Worm (Caenorhabditis elegans) whole organism, L4 larva: Measurements from ENCODE around the gene snb-1.
A peak's percentile ranks its signal among the peaks of the same experiment; 100 is the strongest.

Experiments used
- D1046.2 ChIP-seq: fragments of 200-800 bp; sonication (Bioruptor generic); IDR thresholded peaks from 2 replicates; pipeline ENCODE4 v1.3.6; 2022; ENCODE audit warnings: missing genetic modification characterization, missing compliant biosample characterization
- R02D3.7 ChIP-seq: fragments of 150-350 bp; sonication (generic microtip); optimal IDR thresholded peaks from 3 replicates; lab custom pipeline; 2014; ENCODE audit warnings: missing biosample characterization, missing genetic modification characterization
- attf-4 ChIP-seq: sonication (generic microtip); optimal IDR thresholded peaks from 3 replicates; lab custom pipeline; 2017; ENCODE audit warnings: missing biosample characterization, missing genetic modification characterization
- daf-16 ChIP-seq, 3 experiments: sonication (generic microtip); optimal IDR thresholded peaks; 2 replicates each; lab custom pipeline; 2016 to 2017; ENCODE audit warnings: missing genetic modification characterization in 3 of 3, missing genetic modification reagents in 3 of 3, mild to moderate bottlenecking in 2 of 3, missing compliant biosample characterization in 2 of 3, missing biosample characterization in 1 of 3, moderate library complexity in 1 of 3
- dmd-6 ChIP-seq: fragments of 200-800 bp; sonication (Bioruptor generic); IDR thresholded peaks from 2 replicates; pipeline ENCODE4 v1.3.6; 2022; ENCODE audit warnings: missing genetic modification reagents, missing genetic modification characterization, missing compliant biosample characterization
- dpl-1 ChIP-seq: fragments of 150-350 bp; optimal IDR thresholded peaks from 2 replicates; lab custom pipeline; 2014; ENCODE audit warnings: missing biosample characterization, missing genetic modification reagents, missing genetic modification characterization
- dve-1 ChIP-seq: sonication (generic microtip); optimal IDR thresholded peaks from 2 replicates; lab custom pipeline; 2017; ENCODE audit warnings: antibody characterized with exemption, mild to moderate bottlenecking, missing genetic modification characterization, missing compliant biosample characterization; ENCODE audit not compliant: insufficient read depth
- egl-43 ChIP-seq: fragments of 200-800 bp; sonication (Bioruptor generic); IDR thresholded peaks from 2 replicates; pipeline ENCODE4 v1.3.6; 2022; ENCODE audit warnings: missing genetic modification reagents, missing genetic modification characterization, missing compliant biosample characterization
- hlh-11 ChIP-seq: fragments of 200-800 bp; sonication (Bioruptor generic); optimal IDR thresholded peaks from 2 replicates; lab custom pipeline; 2018; ENCODE audit warnings: mild to moderate bottlenecking, missing genetic modification characterization, missing compliant biosample characterization
- lsy-2 ChIP-seq, 2 experiments: fragments of 150-350 bp in 1 of 2; sonication (generic microtip) in 1 of 2; optimal IDR thresholded peaks; 2 replicates each; lab custom pipeline; 2014 to 2017; ENCODE audit warnings: missing biosample characterization in 2 of 2, missing genetic modification characterization in 2 of 2
- mep-1 ChIP-seq: fragments of 150-350 bp; sonication (generic microtip); optimal IDR thresholded peaks from 3 replicates; lab custom pipeline; 2014; ENCODE audit warnings: missing biosample characterization, missing genetic modification characterization
- mes-2 ChIP-seq: sonication (generic microtip); optimal IDR thresholded peaks from 2 replicates; lab custom pipeline; 2016; ENCODE audit warnings: missing genotype, mild to moderate bottlenecking, missing genetic modification characterization, missing compliant biosample characterization; ENCODE audit not compliant: poor library complexity, severe bottlenecking
- nhr-25 ChIP-seq: sonication (generic microtip); optimal IDR thresholded peaks from 2 replicates; lab custom pipeline; 2017; ENCODE audit warnings: missing genetic modification characterization, mild to moderate bottlenecking, missing compliant biosample characterization, antibody characterized with exemption, moderate library complexity, borderline replicate concordance; ENCODE audit not compliant: insufficient read depth
- nhr-28 ChIP-seq: fragments of 150-350 bp; optimal IDR thresholded peaks from 2 replicates; lab custom pipeline; 2014; ENCODE audit warnings: missing biosample characterization, missing genetic modification characterization
- nhr-41 ChIP-seq: fragments of 200-800 bp; sonication (Bioruptor generic); IDR thresholded peaks from 2 replicates; pipeline ENCODE4 v1.3.6; 2022; ENCODE audit warnings: missing genetic modification reagents, missing genetic modification characterization, missing compliant biosample characterization
- pqm-1 ChIP-seq: sonication (generic microtip); optimal IDR thresholded peaks from 2 replicates; lab custom pipeline; 2017; ENCODE audit warnings: missing biosample characterization, missing genetic modification characterization
- rbr-2 ChIP-seq: sonication (generic microtip); optimal IDR thresholded peaks from 2 replicates; lab custom pipeline; 2016; ENCODE audit warnings: missing genotype, missing genetic modification characterization, missing compliant biosample characterization
- snpc-1.2 ChIP-seq: fragments of 200-800 bp; sonication (Bioruptor generic); IDR thresholded peaks from 2 replicates; pipeline ENCODE4 v1.3.6; 2022; ENCODE audit warnings: missing genetic modification reagents, missing genetic modification characterization, missing compliant biosample characterization
- tra-1 ChIP-seq: fragments of 200-800 bp; sonication (Bioruptor generic); IDR thresholded peaks from 2 replicates; pipeline ENCODE4 v1.3.6; 2022; ENCODE audit warnings: missing genetic modification reagents, missing genetic modification characterization, missing compliant biosample characterization

snb-1 gene

ce11 chrV:6611058-6611457 is 45.2 kb downstream of the snb-1 start, which contains the start of gene gon-14:
TSS of gene gon-14 (minus strand) at chrV:6611158.
- no peak for TF ChIP-seq mep-1 (tag; lab: Kevin White, UChicago)
- TF ChIP-seq rbr-2 (tag; lab: Kevin White, UChicago), result no peak
- TF ChIP-seq pqm-1 (tag; lab: Kevin White, UChicago), result no peak
- no peak for TF ChIP-seq attf-4 (tag; lab: Kevin White, UChicago)

ce11 chrV:6606197-6606596 is 50.1 kb downstream of the snb-1 start:
- TF ChIP-seq dmd-6 (GFP tag; lab: Robert Waterston, UW) (peak; percentile 24; the same call in 1 of the 2 replicates), tra-1 (GFP tag; lab: Robert Waterston, UW) (no peak), egl-43 (GFP tag; lab: Robert Waterston, UW) (no peak), nhr-41 (GFP tag; lab: Robert Waterston, UW) (no peak), R02D3.7 (no peak), lsy-2 (tag; optimal IDR thresholded peaks at IDR 0.05; lab: Kevin White, UChicago) (peak in 1 of 2 experiments; percentile 46), mes-2 (peak; percentile 25), nhr-25 (no peak), dpl-1 (peak; percentile 11), snpc-1.2 (GFP tag; lab: Robert Waterston, UW) (0 out of 2 replicates have a peak, but pooled peaks have one; percentile 41), D1046.2 (no peak), pqm-1 (tag; lab: Kevin White, UChicago) (peak; percentile 11), nhr-28 (tag; lab: Kevin White, UChicago) (no peak), dve-1 (peak; percentile 47), hlh-11 (tag; lab: Kevin White, UChicago) (peak; percentile 31), daf-16 (GFP tag; optimal IDR thresholded peaks at IDR 0.05; lab: Kevin White, UChicago) (no peak), daf-16 (tag; optimal IDR thresholded peaks at IDR 0.05; lab: Kevin White, UChicago) (peak; percentile 62)
- TF ChIP-seq, all 104 proteins: peak for 9
